Fruit fly (Drosophila melanogaster) Kc167 (cell line): Measurements from ENCODE around the gene CG46311.

ENCODE experiments used
- Myc ChIP-seq: fragments of >200 bp; optimal IDR thresholded peaks from 2 replicates; lab custom pipeline; 2017; ENCODE audit warnings: missing external identifiers
- Sin3A ChIP-seq: fragments of >200 bp; optimal IDR thresholded peaks from 2 replicates; lab custom pipeline; 2018; ENCODE audit warnings: missing external identifiers
- h ChIP-seq: fragments of >200 bp; optimal IDR thresholded peaks from 3 replicates; lab custom pipeline; 2018; ENCODE audit warnings: missing external identifiers
- insv ChIP-seq: fragments of >200 bp; optimal IDR thresholded peaks from 3 replicates; lab custom pipeline; 2018; ENCODE audit warnings: missing external identifiers
- psq ChIP-seq: fragments of >200 bp; optimal IDR thresholded peaks from 2 replicates; lab custom pipeline; 2017; ENCODE audit warnings: missing external identifiers

DNA sequence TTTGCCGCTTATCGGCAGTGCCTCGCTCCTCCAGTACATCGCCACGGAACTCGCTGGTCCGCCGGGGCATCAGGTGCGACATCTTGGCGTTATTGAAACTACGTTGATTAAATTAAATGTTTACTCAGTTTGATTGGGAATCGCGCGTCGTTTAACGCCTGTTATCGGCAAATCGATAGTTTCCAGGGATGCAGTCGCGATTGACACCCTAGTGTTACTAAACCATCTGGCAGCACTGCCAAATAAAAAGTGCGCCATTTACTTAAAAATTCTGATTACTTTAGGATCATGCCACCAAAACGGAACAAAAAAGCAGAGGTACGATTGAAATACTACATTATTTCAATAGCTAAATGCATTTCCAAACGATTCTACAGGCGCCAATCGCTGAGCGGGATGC, 48.3 kb downstream of the CG46311 start, which contains the start of the genes Ndc80 and BthD:
- TF ChIP-seq Sin3A (lab: Kevin White, UChicago) (no peak), Myc (no peak), h (lab: Kevin White, UChicago) (no peak), psq (lab: Kevin White, UChicago) (no peak), insv (no peak)
